Worm (Caenorhabditis elegans): ENCODE results near the gene gba-3.

ce11 chrIV:17453200-17453599 lies 19.9 kb upstream of the gba-3 start:
- TF ChIP-seq ztf-7 (tag; optimal IDR thresholded peaks at IDR 0.05) (no peak), zip-11 (GFP tag; IDR thresholded peaks at IDR 0.05) (no peak)

All from whole organism, L4 larva.